Fruit fly (Drosophila melanogaster) Kc167 (cell line): Measurements from ENCODE around the gene CG10694.

Source experiments
- Myc ChIP-seq: fragments of >200 bp; optimal IDR thresholded peaks from 2 replicates; lab custom pipeline; 2017; ENCODE audit warnings: missing external identifiers
- Sin3A ChIP-seq: fragments of >200 bp; optimal IDR thresholded peaks from 2 replicates; lab custom pipeline; 2018; ENCODE audit warnings: missing external identifiers
- h ChIP-seq: fragments of >200 bp; optimal IDR thresholded peaks from 3 replicates; lab custom pipeline; 2018; ENCODE audit warnings: missing external identifiers
- insv ChIP-seq: fragments of >200 bp; optimal IDR thresholded peaks from 3 replicates; lab custom pipeline; 2018; ENCODE audit warnings: missing external identifiers
- psq ChIP-seq: fragments of >200 bp; optimal IDR thresholded peaks from 2 replicates; lab custom pipeline; 2017; ENCODE audit warnings: missing external identifiers
- ttk ChIP-seq: sonication (Bioruptor generic); optimal IDR thresholded peaks from 2 replicates; lab custom pipeline; 2017; ENCODE audit warnings: missing external identifiers

The CG10694 gene

DNA sequence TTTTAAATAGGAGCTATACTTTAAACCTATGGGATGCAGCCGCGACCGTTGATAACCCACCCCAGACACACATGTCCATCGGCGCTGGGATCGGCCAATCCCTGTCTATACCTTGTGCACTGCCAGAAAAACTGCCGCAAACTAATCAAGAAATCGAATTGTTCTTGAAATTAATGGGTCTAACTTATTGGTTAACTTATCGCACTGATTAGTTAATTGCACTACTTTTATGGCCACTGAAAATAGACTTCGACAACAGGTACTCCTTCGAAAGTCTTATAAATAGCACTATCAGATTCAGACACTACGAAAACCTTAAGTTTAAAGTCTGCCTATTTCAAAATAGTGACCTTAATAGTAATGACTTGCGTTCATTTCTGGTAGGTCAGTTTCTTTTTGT is 9.0 kb downstream of the CG10694 start, which contains the start of gene CG13607:
CG13607 (minus strand) TSS at position 143 of the 400 bp plus-strand sequence.
- no peak for TF ChIP-seq insv (lab: Kevin White, UChicago)
- TF ChIP-seq h: no peak
- TF ChIP-seq psq (lab: Kevin White, UChicago): no peak
- TF ChIP-seq Sin3A (lab: Kevin White, UChicago): no peak
- TF ChIP-seq ttk (lab: Kevin White, UChicago): no peak
- TF ChIP-seq Myc (lab: Kevin White, UChicago): no peak

dm6 chr3R:24116972-24117371 is 9.8 kb downstream of the CG10694 start:
- TF ChIP-seq ttk (lab: Kevin White, UChicago): no peak
- TF ChIP-seq psq (lab: Kevin White, UChicago): no peak
- no peak for TF ChIP-seq Myc (lab: Kevin White, UChicago)
- no peak for TF ChIP-seq insv (lab: Kevin White, UChicago)
- TF ChIP-seq h: no peak
- TF ChIP-seq Sin3A (lab: Kevin White, UChicago): no peak

- no peak for TF ChIP-seq psq (lab: Kevin White, UChicago)
- TF ChIP-seq ttk (lab: Kevin White, UChicago): no peak
- TF ChIP-seq h: no peak
- TF ChIP-seq insv (lab: Kevin White, UChicago): no peak
- TF ChIP-seq Myc (lab: Kevin White, UChicago): no peak
- TF ChIP-seq Sin3A (lab: Kevin White, UChicago): no peak
Observed at dm6 chr3R:24121669-24122068, 14.5 kb downstream of the CG10694 start.

DNA sequence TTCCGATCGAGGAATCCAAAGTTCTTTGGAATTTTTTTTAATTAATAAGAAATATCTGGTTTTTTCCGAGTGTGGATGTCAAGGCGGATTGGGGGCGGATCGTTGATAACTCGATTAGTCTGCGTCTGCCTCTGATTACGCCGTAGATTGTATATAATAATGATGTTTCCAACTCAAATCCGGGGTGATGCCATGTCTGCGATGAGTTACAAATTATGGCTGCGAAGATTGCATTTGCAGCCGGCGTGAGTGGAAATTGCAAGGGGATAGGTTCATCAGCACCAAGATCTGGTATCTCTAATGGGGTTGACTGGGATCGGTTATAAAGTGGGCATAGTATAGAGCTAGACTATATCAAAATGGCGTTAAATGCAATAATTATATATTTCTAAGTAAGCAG is 15.2 kb downstream of the CG10694 start:
- TF ChIP-seq Myc (lab: Kevin White, UChicago) (no peak), ttk (lab: Kevin White, UChicago) (no peak), insv (lab: Kevin White, UChicago) (no peak), h (no peak), psq (lab: Kevin White, UChicago) (no peak), Sin3A (lab: Kevin White, UChicago) (no peak)

dm6 chr3R:24130080-24130479 is 22.9 kb downstream of the CG10694 start, which contains the start of the genes GatB and Tsc1:
TSS of gene GatB (minus strand) at chr3R:24130255.
TSS of gene Tsc1 (plus strand) at chr3R:24130307.
- TF ChIP-seq psq (lab: Kevin White, UChicago): no peak
- TF ChIP-seq h: no peak
- no peak for TF ChIP-seq Sin3A (lab: Kevin White, UChicago)
- no peak for TF ChIP-seq Myc (lab: Kevin White, UChicago)
- TF ChIP-seq ttk (lab: Kevin White, UChicago): no peak
- TF ChIP-seq insv (lab: Kevin White, UChicago): no peak

dm6 chr3R:24134580-24134979 is 27.4 kb downstream of the CG10694 start, which contains the start of gene Sec10:
TSS of gene Sec10 (plus strand) at chr3R:24134831.
- TF ChIP-seq psq (lab: Kevin White, UChicago): no peak
- TF ChIP-seq ttk (lab: Kevin White, UChicago): no peak
- TF ChIP-seq h: no peak
- no peak for TF ChIP-seq Sin3A (lab: Kevin White, UChicago)
- TF ChIP-seq Myc (lab: Kevin White, UChicago): no peak
- TF ChIP-seq insv (lab: Kevin White, UChicago): no peak

DNA sequence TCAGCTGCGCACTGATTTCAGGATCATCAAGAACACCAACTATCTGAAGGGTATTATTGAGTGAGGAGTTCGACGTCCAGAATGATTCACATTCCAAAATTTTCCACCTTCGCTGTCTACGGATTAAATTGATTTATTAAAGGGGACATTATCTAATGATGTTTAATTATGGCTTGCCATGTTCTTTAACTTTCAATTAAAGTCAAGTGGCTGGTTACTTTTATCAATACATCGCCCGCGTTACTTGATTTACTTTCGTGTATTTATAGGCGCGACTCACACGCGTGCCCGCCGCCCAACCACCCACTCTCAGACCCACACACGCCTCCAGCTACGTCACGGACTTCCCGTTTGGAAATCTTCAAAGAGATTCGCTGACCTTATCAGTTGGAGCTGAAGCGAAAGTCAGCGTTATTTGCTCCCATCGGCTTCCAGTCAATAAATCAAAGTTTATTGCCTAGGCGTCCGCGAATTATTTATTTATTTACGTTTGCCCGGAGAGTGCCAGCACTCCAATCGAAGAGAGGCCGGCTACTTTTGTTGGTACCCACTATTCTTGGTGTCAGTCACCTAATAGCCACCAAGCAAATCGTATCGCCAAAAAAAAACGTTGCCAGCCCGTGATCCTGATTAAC is 30.2 kb downstream of the CG10694 start, which contains the start of gene Npc2f:
Npc2f (plus strand) TSS at position 585 of the 635 bp plus-strand sequence.
- TF ChIP-seq Myc (lab: Kevin White, UChicago) (no peak), Sin3A (lab: Kevin White, UChicago) (no peak), psq (lab: Kevin White, UChicago) (no peak), h (no peak), ttk (lab: Kevin White, UChicago) (no peak), insv (lab: Kevin White, UChicago) (no peak)

DNA sequence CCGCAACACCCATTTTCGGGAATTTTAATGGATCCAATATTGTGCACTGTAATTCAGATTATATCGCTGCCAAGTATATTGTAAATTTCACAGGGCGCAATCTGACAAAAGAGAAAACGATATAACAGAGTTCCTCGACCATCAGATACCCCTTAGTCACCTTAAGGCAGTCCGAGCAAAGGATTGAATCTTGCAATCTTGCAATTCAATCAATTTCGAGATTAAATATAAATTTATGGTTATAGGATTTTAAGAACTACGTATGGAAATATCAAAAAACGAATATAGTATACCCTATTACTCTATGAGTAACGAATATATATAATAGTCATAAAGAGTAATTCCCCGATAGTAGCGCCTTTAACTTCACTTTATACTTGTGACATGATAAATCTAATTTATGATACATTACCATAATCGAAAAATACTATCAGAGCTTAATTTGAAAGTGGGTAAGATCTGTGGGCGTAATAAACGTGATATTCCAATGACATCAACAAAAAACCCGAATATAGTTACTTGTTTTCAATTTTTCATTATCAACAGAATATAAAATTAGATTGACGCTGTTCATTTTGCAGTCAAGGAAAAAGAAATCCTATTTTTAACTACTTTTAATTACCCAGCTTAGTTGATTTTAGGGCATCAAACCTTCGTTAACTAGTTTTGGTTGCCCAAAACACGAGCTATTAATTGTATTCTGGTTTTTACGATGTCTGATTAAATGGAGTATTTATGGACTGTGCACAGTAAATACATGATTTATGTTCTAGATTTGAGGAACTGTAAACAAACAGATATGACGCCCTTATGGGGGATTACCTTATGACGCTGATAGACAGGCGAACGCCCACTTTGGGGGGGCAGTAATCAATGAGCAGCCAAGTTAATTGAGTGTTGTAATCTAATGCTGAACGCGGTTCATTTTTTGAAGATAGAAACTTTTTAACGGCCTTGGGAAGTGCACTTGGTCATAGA is 31.6 kb downstream of the CG10694 start:
- no peak for TF ChIP-seq Myc (lab: Kevin White, UChicago)
- TF ChIP-seq ttk (lab: Kevin White, UChicago): no peak
- no peak for TF ChIP-seq psq (lab: Kevin White, UChicago)
- TF ChIP-seq h: no peak
- TF ChIP-seq Sin3A (lab: Kevin White, UChicago): no peak
- no peak for TF ChIP-seq insv (lab: Kevin White, UChicago)

DNA sequence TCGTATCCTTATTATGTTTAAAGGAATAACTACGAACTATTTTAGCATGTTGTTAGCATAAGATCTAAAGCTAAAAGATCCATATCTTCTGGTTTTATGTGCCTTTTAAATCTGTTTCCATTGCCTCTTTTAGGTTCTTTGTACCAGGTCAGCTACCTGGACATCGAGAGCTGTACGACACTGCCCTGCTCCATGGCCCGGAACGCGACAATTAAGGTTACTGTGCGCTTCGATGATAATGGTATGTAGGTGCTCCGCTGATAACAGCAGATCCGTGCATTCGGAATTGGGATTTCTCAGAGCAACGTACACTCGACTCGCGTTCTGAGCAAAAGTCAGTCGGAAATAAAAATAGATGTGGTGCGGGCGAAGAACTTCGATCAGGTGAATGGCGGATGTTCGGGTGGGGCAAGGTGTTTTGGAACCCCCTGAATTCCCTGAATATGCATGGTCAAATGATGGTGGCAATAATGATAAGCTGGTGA is 32.5 kb downstream of the CG10694 start:
- TF ChIP-seq h (no peak), Sin3A (lab: Kevin White, UChicago) (no peak), Myc (lab: Kevin White, UChicago) (no peak), psq (lab: Kevin White, UChicago) (no peak), insv (lab: Kevin White, UChicago) (no peak), ttk (lab: Kevin White, UChicago) (no peak)

- TF ChIP-seq psq (lab: Kevin White, UChicago) (no peak), Myc (lab: Kevin White, UChicago) (no peak), insv (lab: Kevin White, UChicago) (no peak), Sin3A (lab: Kevin White, UChicago) (no peak), ttk (lab: Kevin White, UChicago) (no peak), h (no peak)
Observed at dm6 chr3R:24141013-24141592, 33.9 kb downstream of the CG10694 start, which contains the start of gene Kal1. TSS of gene Kal1 (plus strand) at chr3R:24141395.
